Worm (Caenorhabditis elegans): ENCODE measurements around the gene T01G1.4.

- no peak for TF ChIP-seq hlh-13 (GFP tag; optimal IDR thresholded peaks at IDR 0.05)
- TF ChIP-seq fkh-6 (tag; optimal IDR thresholded peaks at IDR 0.05) = no peak
- TF ChIP-seq nfya-1 (tag; optimal IDR thresholded peaks at IDR 0.05) = no peak
- no peak for TF ChIP-seq T23F11.4 (GFP tag; optimal IDR thresholded peaks at IDR 0.05)
- no peak for TF ChIP-seq fkh-10 (GFP tag; optimal IDR thresholded peaks at IDR 0.05)
These were observed 7.3 kb downstream of the T01G1.4 start, which contains the start of gene T01G1.2 for ce11 chrIV:11353946-11354458.
